Fruit fly (Drosophila melanogaster) whole organism, embryonic: Measurements from ENCODE around the gene SCCRO.

Experiments
- Antp ChIP-seq: fragments of 200-800 bp; sonication (Bioruptor generic); optimal IDR thresholded peaks from 3 replicates; lab custom pipeline; 2016; ENCODE audit warnings: missing biosample characterization, missing genetic modification characterization
- Bteb2 ChIP-seq: fragments of 200-800 bp; sonication (Bioruptor generic); optimal IDR thresholded peaks from 2 replicates; lab custom pipeline; 2016; ENCODE audit warnings: missing biosample characterization, missing genetic modification characterization
- C15 ChIP-seq: fragments of 200-800 bp; sonication (Bioruptor generic); IDR thresholded peaks from 3 replicates; pipeline ENCODE4 v1.3.6; 2022; ENCODE audit warnings: missing biosample characterization, missing genetic modification characterization
- CG13424 ChIP-seq: fragments of 200-800 bp; sonication (Bioruptor generic); optimal IDR thresholded peaks from 2 replicates; lab custom pipeline; 2019; ENCODE audit warnings: missing biosample characterization, mild to moderate bottlenecking, missing genetic modification characterization, moderate library complexity
- CG15269 ChIP-seq: fragments of 200-800 bp; sonication (Bioruptor generic); optimal IDR thresholded peaks from 2 replicates; lab custom pipeline; 2018; ENCODE audit warnings: missing biosample characterization, mild to moderate bottlenecking, missing genetic modification characterization, moderate library complexity
- CG17802 ChIP-seq: fragments of 200-800 bp; sonication (Bioruptor generic); optimal IDR thresholded peaks from 2 replicates; lab custom pipeline; 2018; ENCODE audit warnings: missing biosample characterization, mild to moderate bottlenecking, missing genetic modification characterization, moderate library complexity
- CG2875 ChIP-seq: fragments of 200-800 bp; sonication (Bioruptor generic); optimal IDR thresholded peaks from 2 replicates; lab custom pipeline; 2017; ENCODE audit warnings: missing biosample characterization, mild to moderate bottlenecking, missing genetic modification characterization, missing genetic modification reagents
- CG30403 ChIP-seq: fragments of 200-800 bp; sonication (Bioruptor generic); optimal IDR thresholded peaks from 3 replicates; lab custom pipeline; 2016; ENCODE audit warnings: missing biosample characterization, missing genetic modification characterization
- CG3065 ChIP-seq: fragments of 200-800 bp; sonication (Bioruptor generic); optimal IDR thresholded peaks from 2 replicates; lab custom pipeline; 2016; ENCODE audit warnings: missing biosample characterization, missing genetic modification characterization
- CG31365 ChIP-seq: fragments of 200-800 bp; sonication (Bioruptor generic); optimal IDR thresholded peaks from 2 replicates; lab custom pipeline; 2018; ENCODE audit warnings: missing biosample characterization, mild to moderate bottlenecking, missing genetic modification characterization
- CG42726 ChIP-seq: fragments of 200-800 bp; sonication (Bioruptor generic); IDR thresholded peaks from 2 replicates; pipeline ENCODE4 v1.3.6; 2022; ENCODE audit warnings: missing biosample characterization, missing genetic modification characterization; ENCODE audit not compliant: partially characterized antibody
- CG4617 ChIP-seq: fragments of 200-800 bp; sonication (Bioruptor generic); optimal IDR thresholded peaks from 3 replicates; lab custom pipeline; 2016; ENCODE audit warnings: missing biosample characterization, missing genetic modification characterization, borderline replicate concordance
- CG4730 ChIP-seq: fragments of 200-800 bp; sonication (Bioruptor generic); IDR thresholded peaks from 2 replicates; pipeline ENCODE4 v1.3.6; 2022; ENCODE audit warnings: missing biosample characterization, missing genetic modification characterization
- CG5245 ChIP-seq: fragments of 200-800 bp; sonication (Bioruptor generic); optimal IDR thresholded peaks from 3 replicates; lab custom pipeline; 2016; ENCODE audit warnings: missing biosample characterization, missing genetic modification characterization
- CG6175 ChIP-seq: fragments of 200-800 bp; sonication (Bioruptor generic); IDR thresholded peaks from 3 replicates; pipeline ENCODE4 v1.3.6; 2022; ENCODE audit warnings: missing biosample characterization, missing genetic modification characterization
- CG7271 ChIP-seq: fragments of 200-800 bp; sonication (Bioruptor generic); optimal IDR thresholded peaks from 2 replicates; lab custom pipeline; 2018; ENCODE audit warnings: missing biosample characterization, mild to moderate bottlenecking, missing genetic modification characterization, moderate library complexity
- CG9215 ChIP-seq: fragments of 200-800 bp; sonication (Bioruptor generic); IDR thresholded peaks from 2 replicates; pipeline ENCODE4 v1.3.6; 2022; ENCODE audit warnings: missing biosample characterization, missing genetic modification characterization
- CG9437 ChIP-seq: fragments of 200-800 bp; sonication (Bioruptor generic); optimal IDR thresholded peaks from 2 replicates; lab custom pipeline; 2018; ENCODE audit warnings: missing biosample characterization, mild to moderate bottlenecking, missing genetic modification characterization
- CG9727 ChIP-seq: fragments of 200-800 bp; sonication (Bioruptor generic); optimal IDR thresholded peaks from 3 replicates; lab custom pipeline; 2017; ENCODE audit warnings: missing biosample characterization, mild to moderate bottlenecking, missing genetic modification characterization
- D19B ChIP-seq: fragments of 200-800 bp; sonication (Bioruptor generic); optimal IDR thresholded peaks from 2 replicates; lab custom pipeline; 2017; ENCODE audit warnings: missing biosample characterization, mild to moderate bottlenecking, missing genetic modification characterization
- Dbx ChIP-seq: fragments of 200-800 bp; sonication (Bioruptor generic); IDR thresholded peaks from 3 replicates; pipeline ENCODE4 v1.3.6; 2022; ENCODE audit warnings: missing biosample characterization, missing genetic modification characterization
- Dp ChIP-seq: fragments of 200-800 bp; sonication (Bioruptor generic); optimal IDR thresholded peaks from 2 replicates; lab custom pipeline; 2018; ENCODE audit warnings: missing biosample characterization, mild to moderate bottlenecking, missing genetic modification characterization, moderate library complexity
- Eip74EF ChIP-seq, 2 experiments: fragments of 200-800 bp in 1 of 2; fragments of >200 bp in 1 of 2; sonication (Bioruptor generic) in 1 of 2; optimal IDR thresholded peaks; 2 replicates each; lab custom pipeline; 2017 to 2019; ENCODE audit warnings: missing biosample characterization in 2 of 2, missing genetic modification characterization in 2 of 2, mild to moderate bottlenecking in 1 of 2, moderate library complexity in 1 of 2
- Gug ChIP-seq: fragments of 200-800 bp; sonication (Bioruptor generic); IDR thresholded peaks from 4 replicates; pipeline ENCODE4 v1.3.6; 2022; ENCODE audit warnings: missing biosample characterization, missing genetic modification characterization
- H15 ChIP-seq: fragments of 200-800 bp; sonication (Bioruptor generic); IDR thresholded peaks from 3 replicates; pipeline ENCODE4 v1.3.6; 2022; ENCODE audit warnings: missing biosample characterization, missing genetic modification characterization
- Hey ChIP-seq: fragments of 200-800 bp; sonication (Bioruptor generic); optimal IDR thresholded peaks from 3 replicates; lab custom pipeline; 2018; ENCODE audit warnings: missing biosample characterization, mild to moderate bottlenecking, missing genetic modification characterization
- Nf-YC ChIP-seq: fragments of 200-800 bp; optimal IDR thresholded peaks from 3 replicates; lab custom pipeline; 2019; ENCODE audit warnings: missing biosample characterization, mild to moderate bottlenecking, missing genetic modification characterization, moderate library complexity
- Rx ChIP-seq: fragments of 200-800 bp; sonication (Bioruptor generic); IDR thresholded peaks from 2 replicates; pipeline ENCODE4 v1.3.6; 2022; ENCODE audit warnings: missing biosample characterization, missing genetic modification characterization
- Sry-δ ChIP-seq: fragments of 200-800 bp; sonication (Bioruptor generic); optimal IDR thresholded peaks from 2 replicates; lab custom pipeline; 2016; ENCODE audit warnings: missing biosample characterization, missing genetic modification characterization
- Xbp1 ChIP-seq: fragments of 200-800 bp; sonication (Bioruptor generic); optimal IDR thresholded peaks from 3 replicates; lab custom pipeline; 2016; ENCODE audit warnings: missing biosample characterization, mild to moderate bottlenecking, missing genetic modification characterization
- ap ChIP-seq: fragments of 200-800 bp; sonication (Bioruptor generic); IDR thresholded peaks from 2 replicates; pipeline ENCODE4 v1.3.6; 2022; ENCODE audit warnings: missing biosample characterization, missing genetic modification characterization
- br ChIP-seq: fragments of >200 bp; optimal IDR thresholded peaks from 2 replicates; lab custom pipeline; 2017
- da ChIP-seq: fragments of 200-800 bp; sonication (Bioruptor generic); optimal IDR thresholded peaks from 2 replicates; lab custom pipeline; 2016; ENCODE audit warnings: missing biosample characterization, missing genetic modification characterization
- dan ChIP-seq: fragments of 200-800 bp; sonication (Bioruptor generic); IDR thresholded peaks from 2 replicates; pipeline ENCODE4 v1.3.6; 2022; ENCODE audit warnings: missing biosample characterization, missing genetic modification characterization
- dpn ChIP-seq, 2 experiments: fragments of 200-800 bp; sonication (Bioruptor generic); optimal IDR thresholded peaks; 3 replicates each; lab custom pipeline; 2016; ENCODE audit warnings: missing biosample characterization in 2 of 2, missing genetic modification characterization in 2 of 2
- ewg ChIP-seq: fragments of 200-800 bp; sonication (Bioruptor generic); optimal IDR thresholded peaks from 3 replicates; lab custom pipeline; 2017; ENCODE audit warnings: mild to moderate bottlenecking, missing biosample characterization, missing genetic modification reagents, missing genetic modification characterization
- fd96Cb ChIP-seq: fragments of 200-800 bp; sonication (Bioruptor generic); optimal IDR thresholded peaks from 2 replicates; lab custom pipeline; 2018; ENCODE audit warnings: missing biosample characterization, mild to moderate bottlenecking, missing genetic modification characterization, moderate library complexity
- jing ChIP-seq: fragments of 200-800 bp; sonication (Bioruptor generic); optimal IDR thresholded peaks from 2 replicates; lab custom pipeline; 2018; ENCODE audit warnings: missing biosample characterization, mild to moderate bottlenecking, missing genetic modification characterization
- nmo ChIP-seq: fragments of 200-800 bp; sonication (Bioruptor generic); optimal IDR thresholded peaks from 2 replicates; lab custom pipeline; 2018; ENCODE audit warnings: missing biosample characterization, mild to moderate bottlenecking, missing genetic modification characterization, moderate library complexity
- nom ChIP-seq: fragments of 200-800 bp; sonication (Bioruptor generic); optimal IDR thresholded peaks from 2 replicates; lab custom pipeline; 2017; ENCODE audit warnings: missing biosample characterization, missing genetic modification characterization, mild to moderate bottlenecking, moderate library complexity, missing genetic modification reagents
- pb ChIP-seq: fragments of 200-800 bp; sonication (Bioruptor generic); optimal IDR thresholded peaks from 3 replicates; lab custom pipeline; 2016; ENCODE audit warnings: missing biosample characterization, missing genetic modification characterization
- peb ChIP-seq: fragments of 200-800 bp; sonication (Bioruptor generic); IDR thresholded peaks from 2 replicates; pipeline ENCODE4 v1.3.6; 2022; ENCODE audit warnings: missing biosample characterization, missing genetic modification characterization
- repo ChIP-seq: fragments of 200-800 bp; sonication (Bioruptor generic); optimal IDR thresholded peaks from 2 replicates; lab custom pipeline; 2016; ENCODE audit warnings: missing biosample characterization, missing genetic modification characterization
- schlank ChIP-seq: fragments of 200-800 bp; sonication (Bioruptor generic); optimal IDR thresholded peaks from 2 replicates; lab custom pipeline; 2018; ENCODE audit warnings: missing biosample characterization, mild to moderate bottlenecking, missing genetic modification characterization
- sim ChIP-seq: fragments of 200-800 bp; sonication (Bioruptor generic); IDR thresholded peaks from 2 replicates; pipeline ENCODE4 v1.3.6; 2022; ENCODE audit warnings: missing biosample characterization, missing genetic modification characterization
- tgo ChIP-seq: fragments of 200-800 bp; sonication (Bioruptor generic); IDR thresholded peaks from 3 replicates; pipeline ENCODE4 v1.3.6; 2022; ENCODE audit warnings: missing biosample characterization, missing genetic modification characterization
- unc-4 ChIP-seq: fragments of 200-800 bp; sonication (Bioruptor generic); IDR thresholded peaks from 2 replicates; pipeline ENCODE4 v1.3.6; 2022; ENCODE audit warnings: missing biosample characterization, missing genetic modification characterization; ENCODE audit not compliant: partially characterized antibody
- wdn ChIP-seq: fragments of 200-800 bp; sonication (Bioruptor generic); IDR thresholded peaks from 2 replicates; pipeline ENCODE4 v1.3.6; 2022; ENCODE audit warnings: missing biosample characterization, missing genetic modification characterization
- zen ChIP-seq: fragments of 200-800 bp; sonication (Bioruptor generic); optimal IDR thresholded peaks from 3 replicates; lab custom pipeline; 2018; ENCODE audit warnings: missing biosample characterization, mild to moderate bottlenecking, missing genetic modification characterization, moderate library complexity
- zf30C ChIP-seq: fragments of 200-800 bp; sonication (Bioruptor generic); optimal IDR thresholded peaks from 3 replicates; lab custom pipeline; 2018; ENCODE audit warnings: missing biosample characterization, mild to moderate bottlenecking, missing genetic modification characterization

The SCCRO gene

dm6 chr3L:15533402-15534129 lies 29.7 kb upstream of the SCCRO start (continued):
- TF ChIP-seq CG9727 (GFP tag; lab: Kevin White, UChicago) (no peak), dpn (GFP tag; optimal IDR thresholded peaks at IDR 0.05; lab: Kevin White, UChicago) (peak in 1 of 2 experiments; percentile 4), CG30403 (GFP tag; lab: Kevin White, UChicago) (peak; percentile 45), Eip74EF (GFP tag; optimal IDR thresholded peaks at IDR 0.05; lab: Kevin White, UChicago) (peak in 1 of 2 experiments; percentile 49), Sry-δ (GFP tag; lab: Kevin White, UChicago) (peak; percentile 2), CG13424 (tag; lab: Kevin White, UChicago) (peak; percentile 49), CG7271 (tag; lab: Kevin White, UChicago) (no peak), Gug (GFP tag; lab: Robert Waterston, UW) (0 out of 4 replicates have a peak, but pooled peaks have one; percentile 25), D19B (GFP tag; lab: Kevin White, UChicago) (peak; percentile 11), CG3065 (GFP tag; lab: Kevin White, UChicago) (no peak), C15 (GFP tag; lab: Robert Waterston, UW) (no peak), nom (peak; percentile 35), CG15269 (tag; lab: Kevin White, UChicago) (peak; percentile 28), repo (GFP tag; lab: Kevin White, UChicago) (no peak), da (no peak), zf30C (GFP tag; lab: Kevin White, UChicago) (no peak), Bteb2 (GFP tag; lab: Kevin White, UChicago) (no peak), nmo (GFP tag; lab: Kevin White, UChicago) (peak; percentile 32), fd96Cb (tag; lab: Kevin White, UChicago) (peak; percentile 47), sim (GFP tag; lab: Robert Waterston, UW) (no peak), CG2875 (peak; percentile 32), Rx (peak; percentile 35), jing (GFP tag; lab: Kevin White, UChicago) (no peak), pb (GFP tag; lab: Kevin White, UChicago) (peak; percentile 74), zen (peak; percentile 1), CG42726 (no peak), CG4730 (no peak), dan (GFP tag; lab: Robert Waterston, UW) (no peak), CG4617 (GFP tag; lab: Kevin White, UChicago) (no peak), CG5245 (GFP tag; lab: Kevin White, UChicago) (no peak), Dbx (GFP tag; lab: Robert Waterston, UW) (no peak; the same call in 2 of the 3 replicates), Xbp1 (GFP tag; lab: Kevin White, UChicago) (peak; percentile 42), CG9437 (no peak), Antp (GFP tag; lab: Kevin White, UChicago) (peak; percentile 38), CG6175 (GFP tag; lab: Robert Waterston, UW) (no peak), br (lab: Kevin White, UChicago) (no peak), CG9215 (GFP tag; lab: Robert Waterston, UW) (peak; percentile 11; the same call in 1 of the 2 replicates), Nf-YC (tag; lab: Kevin White, UChicago) (no peak), schlank (tag; lab: Kevin White, UChicago) (no peak), ap (GFP tag; lab: Robert Waterston, UW) (no peak), wdn (no peak), Hey (no peak), Dp (no peak), ewg (GFP tag; lab: Kevin White, UChicago) (no peak), tgo (GFP tag; lab: Robert Waterston, UW) (no peak), peb (no peak), CG17802 (tag; lab: Kevin White, UChicago) (peak; percentile 46), unc-4 (no peak), H15 (GFP tag; lab: Robert Waterston, UW) (no peak), CG31365 (tag; lab: Kevin White, UChicago) (no peak)
